Worm (Caenorhabditis elegans) whole organism, L1 larva: ENCODE results near the gene ins-35.
"Not testable (repeated sequence)": the region's sequence is repeated elsewhere in the genome, so short reads cannot be mapped to it uniquely, and the experiment has no call there.

Experiments
- alr-1 ChIP-seq: fragments of 200-800 bp; sonication (Bioruptor generic); optimal IDR thresholded peaks from 2 replicates; lab custom pipeline; 2018; ENCODE audit warnings: borderline replicate concordance, mild to moderate bottlenecking, missing genetic modification characterization, missing compliant biosample characterization
- dpl-1 ChIP-seq, 3 experiments: fragments of 150-350 bp in 2 of 3; sonication (generic microtip) in 1 of 3; optimal IDR thresholded peaks; 2 replicates each; lab custom pipeline; 2014 to 2017; ENCODE audit warnings: missing biosample characterization in 3 of 3, missing genetic modification characterization in 3 of 3, missing genetic modification reagents in 3 of 3
- elt-2 ChIP-seq: sonication (generic microtip); optimal IDR thresholded peaks from 2 replicates; lab custom pipeline; 2016; ENCODE audit warnings: missing genetic modification characterization, mild to moderate bottlenecking, inconsistent platforms, missing compliant biosample characterization, missing genetic modification reagents
- lin-39 ChIP-seq: fragments of 150-350 bp; optimal IDR thresholded peaks from 2 replicates; lab custom pipeline; 2014; ENCODE audit warnings: missing biosample characterization, missing genetic modification reagents, missing genetic modification characterization
- lsy-2 ChIP-seq, 2 experiments: fragments of 150-350 bp; optimal IDR thresholded peaks; 2 replicates each; lab custom pipeline; 2014; ENCODE audit warnings: missing biosample characterization in 2 of 2, missing genetic modification characterization in 2 of 2
- mab-9 ChIP-seq: fragments of 200-800 bp; sonication (Bioruptor generic); IDR thresholded peaks from 2 replicates; pipeline ENCODE4 v1.3.6; 2022; ENCODE audit warnings: missing genetic modification reagents, missing genetic modification characterization, missing compliant biosample characterization
- mdl-1 ChIP-seq, 2 experiments: fragments of 150-350 bp; optimal IDR thresholded peaks; 2 replicates each; lab custom pipeline; 2014 to 2017; ENCODE audit warnings: missing biosample characterization in 2 of 2, missing genetic modification characterization in 2 of 2, inconsistent platforms in 1 of 2
- sox-4 ChIP-seq: sonication (generic microtip); optimal IDR thresholded peaks from 2 replicates; lab custom pipeline; 2016; ENCODE audit warnings: missing genetic modification characterization, missing compliant biosample characterization
- ztf-4 ChIP-seq: fragments of 150-350 bp; optimal IDR thresholded peaks from 2 replicates; lab custom pipeline; 2014; ENCODE audit warnings: missing biosample characterization, missing genetic modification characterization

DNA sequence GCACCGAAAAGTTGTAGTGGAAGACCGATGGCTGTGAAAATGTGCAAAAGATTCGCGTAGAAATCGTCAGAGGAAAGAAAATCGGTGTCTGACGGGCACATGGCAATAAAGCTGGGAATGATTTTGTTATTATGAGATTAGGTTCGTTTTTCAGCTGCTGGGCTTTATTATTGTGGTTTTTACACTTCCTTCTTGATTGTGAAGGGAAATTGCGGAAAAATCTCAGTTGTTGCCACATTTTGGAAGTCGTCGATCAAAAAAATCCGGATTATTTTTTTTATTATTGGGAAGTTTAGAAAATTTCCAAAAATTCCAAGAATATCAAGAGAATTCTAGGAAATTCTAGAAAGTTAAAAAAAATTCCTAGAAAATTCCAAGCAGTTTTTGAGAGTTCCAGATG is 6.2 kb upstream of the ins-35 start, which contains the start of gene srh-177:
- TF ChIP-seq dpl-1 (GFP tag; optimal IDR thresholded peaks at IDR 0.05; lab: Kevin White, UChicago); mdl-1 (tag; optimal IDR thresholded peaks at IDR 0.05; lab: Kevin White, UChicago); lsy-2 (tag; optimal IDR thresholded peaks at IDR 0.05; lab: Kevin White, UChicago); ztf-4 (tag; lab: Kevin White, UChicago); elt-2 (tag; lab: Kevin White, UChicago); sox-4 (tag; lab: Kevin White, UChicago); mab-9 (GFP tag; lab: Robert Waterston, UW); lin-39; alr-1 (tag; lab: Kevin White, UChicago): not testable (repeated sequence)
